Fruit fly (Drosophila melanogaster): ENCODE data around the gene CG43092.
A peak's percentile ranks its signal among the peaks of the same experiment; 100 is the strongest.

The CG43092 gene

DNA sequence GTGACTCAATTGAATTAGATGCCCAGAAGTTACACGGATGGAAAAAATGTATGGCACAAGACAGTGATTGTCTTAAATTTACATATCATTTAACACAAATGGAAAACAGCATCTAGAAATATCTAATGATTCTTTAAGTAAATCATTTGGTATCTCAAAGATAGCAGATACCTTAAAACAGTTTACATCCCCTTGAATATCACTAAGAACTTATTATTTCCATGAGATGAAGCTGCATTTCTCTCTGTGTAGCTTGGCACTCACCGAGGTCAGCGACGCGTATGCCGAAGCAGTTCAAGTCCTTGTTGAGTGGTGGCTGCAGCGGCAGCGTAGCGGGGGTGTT, 49.9 kb downstream of the CG43092 start (continued):
- TF ChIP-seq CG13424 (tag; optimal IDR thresholded peaks at IDR 0.05) (peak; percentile 33), grau (tag; optimal IDR thresholded peaks at IDR 0.05) (peak; percentile 33), org-1 (GFP tag; optimal IDR thresholded peaks at IDR 0.05) (peak; percentile 5), E2f1 (GFP tag; IDR thresholded peaks at IDR 0.05) (0 out of 2 replicates have a peak, but pooled peaks have one; percentile 11), tap (tag; optimal IDR thresholded peaks at IDR 0.05) (peak; percentile 8), ewg (GFP tag; optimal IDR thresholded peaks at IDR 0.05) (no peak), MTF-1 (GFP tag; optimal IDR thresholded peaks at IDR 0.05; ENCODE audit: borderline replicate concordance) (no peak), CG17359 (tag; optimal IDR thresholded peaks at IDR 0.05) (peak; percentile 62), otp (GFP tag; IDR thresholded peaks at IDR 0.05) (no peak), fd96Cb (tag; optimal IDR thresholded peaks at IDR 0.05) (peak; percentile 33), CG7372 (GFP tag; IDR thresholded peaks at IDR 0.05) (no peak), Ptx1 (GFP tag; IDR thresholded peaks at IDR 0.05) (0 out of 2 replicates have a peak, but pooled peaks have one; percentile 30), bsh (GFP tag; optimal IDR thresholded peaks at IDR 0.05) (peak in 1 of 2 experiments; percentile 48), dmrt99B (tag; optimal IDR thresholded peaks at IDR 0.05) (peak; percentile 65), CG1603 (tag; optimal IDR thresholded peaks at IDR 0.05) (peak; percentile 47), ci (GFP tag; IDR thresholded peaks at IDR 0.05) (peak; percentile 40; the same call in 1 of the 3 replicates), CG32532 (GFP tag; IDR thresholded peaks at IDR 0.05) (peak; percentile 10; the same call in 1 of the 2 replicates), CG9797 (GFP tag; optimal IDR thresholded peaks at IDR 0.05) (no peak), CG4424 (GFP tag; optimal IDR thresholded peaks at IDR 0.05) (peak; percentile 19), sisA (GFP tag; IDR thresholded peaks at IDR 0.05) (peak; percentile 44; the same call in 1 of the 2 replicates), CoRest (tag; optimal IDR thresholded peaks at IDR 0.05) (peak; percentile 40), CG11504 (tag; optimal IDR thresholded peaks at IDR 0.05) (peak; percentile 64), bab2 (GFP tag; optimal IDR thresholded peaks at IDR 0.05) (peak; percentile 35), CG12071 (GFP tag; optimal IDR thresholded peaks at IDR 0.05) (peak; percentile 7), lilli (GFP tag; optimal IDR thresholded peaks at IDR 0.05) (peak; percentile 14), Hr51 (GFP tag; optimal IDR thresholded peaks at IDR 0.05) (peak in 1 of 2 experiments; percentile 41), CG2678 (tag; optimal IDR thresholded peaks at IDR 0.05) (peak; percentile 60), CG10543 (GFP tag; optimal IDR thresholded peaks at IDR 0.05) (peak; percentile 35), CG13775 (GFP tag; optimal IDR thresholded peaks at IDR 0.05) (no peak), pum (GFP tag; optimal IDR thresholded peaks at IDR 0.05) (peak; percentile 21), seq (GFP tag; IDR thresholded peaks at IDR 0.05) (peak; percentile 57)

- TF ChIP-seq tap (tag; optimal IDR thresholded peaks at IDR 0.05) (peak; percentile 13), CG13624 (GFP tag; optimal IDR thresholded peaks at IDR 0.05) (no peak), CG43689 (GFP tag; IDR thresholded peaks at IDR 0.05) (no peak), luna (GFP tag; optimal IDR thresholded peaks at IDR 0.05) (no peak), prd (optimal IDR thresholded peaks at IDR 0.05) (no peak), prd (GFP tag; IDR thresholded peaks at IDR 0.05) (no peak), CHES-1-like (GFP tag; optimal IDR thresholded peaks at IDR 0.05) (no peak), CG17328 (GFP tag; IDR thresholded peaks at IDR 0.05) (no peak), stwl (tag; optimal IDR thresholded peaks at IDR 0.05) (no peak), CG15514 (GFP tag; optimal IDR thresholded peaks at IDR 0.05) (no peak), fd96Cb (tag; optimal IDR thresholded peaks at IDR 0.05) (no peak), eve (GFP tag; optimal IDR thresholded peaks at IDR 0.05) (no peak), wek (GFP tag; optimal IDR thresholded peaks at IDR 0.05) (no peak), CG11093 (GFP tag; IDR thresholded peaks at IDR 0.05) (no peak), pnt (GFP tag; optimal IDR thresholded peaks at IDR 0.05) (no peak), CG6813 (GFP tag; optimal IDR thresholded peaks at IDR 0.05) (no peak), CG2199 (GFP tag; IDR thresholded peaks at IDR 0.05) (0 out of 3 replicates have a peak, but pooled peaks have one; percentile 39), sqz (GFP tag; optimal IDR thresholded peaks at IDR 0.05) (no peak), Med (GFP tag) (peak; percentile 49), her (GFP tag; optimal IDR thresholded peaks at IDR 0.05) (no peak), slbo (GFP tag; IDR thresholded peaks at IDR 0.05) (no peak), CG4404 (GFP tag; IDR thresholded peaks at IDR 0.05) (no peak)
These were observed 50.4 kb downstream of the CG43092 start for dm6 chr3R:22718937-22719606.

Measured in whole organism, embryonic.